Worm (Caenorhabditis elegans) whole organism, L4 larva: ENCODE results near the gene AH9.6.

ENCODE experiments used
- F37D6.2 ChIP-seq: sonication (generic microtip); optimal IDR thresholded peaks from 2 replicates; lab custom pipeline; 2016; ENCODE audit warnings: mild to moderate bottlenecking, missing genetic modification characterization, missing compliant biosample characterization
- aha-1 ChIP-seq: fragments of 150-350 bp; peaks from one replicate; lab custom pipeline; 2014; ENCODE audit warnings: missing biosample characterization, missing genetic modification characterization
- ceh-20 ChIP-seq: fragments of 200-800 bp; sonication (Bioruptor generic); IDR thresholded peaks from 2 replicates; pipeline ENCODE4 v1.3.6; 2022; ENCODE audit warnings: missing genetic modification reagents, missing genetic modification characterization, missing compliant biosample characterization
- ceh-28 ChIP-seq: fragments of 150-350 bp; optimal IDR thresholded peaks from 2 replicates; lab custom pipeline; 2014; ENCODE audit warnings: missing biosample characterization, missing genetic modification reagents, missing genetic modification characterization
- ceh-32 ChIP-seq: sonication (generic microtip); optimal IDR thresholded peaks from 2 replicates; lab custom pipeline; 2016; ENCODE audit warnings: mild to moderate bottlenecking, missing genetic modification characterization, missing compliant biosample characterization; ENCODE audit not compliant: poor library complexity
- ctbp-1 ChIP-seq: fragments of 200-800 bp; sonication (Bioruptor generic); IDR thresholded peaks from 2 replicates; pipeline ENCODE4 v1.3.6; 2022; ENCODE audit warnings: missing genetic modification reagents, missing genetic modification characterization, missing compliant biosample characterization
- daf-16 ChIP-seq, 3 experiments: sonication (generic microtip); optimal IDR thresholded peaks; 2 replicates each; lab custom pipeline; 2016 to 2017; ENCODE audit warnings: missing genetic modification characterization in 3 of 3, missing genetic modification reagents in 3 of 3, mild to moderate bottlenecking in 2 of 3, missing compliant biosample characterization in 2 of 3, missing biosample characterization in 1 of 3, moderate library complexity in 1 of 3
- dmd-6 ChIP-seq: fragments of 200-800 bp; sonication (Bioruptor generic); IDR thresholded peaks from 2 replicates; pipeline ENCODE4 v1.3.6; 2022; ENCODE audit warnings: missing genetic modification reagents, missing genetic modification characterization, missing compliant biosample characterization
- dpl-1 ChIP-seq: fragments of 150-350 bp; optimal IDR thresholded peaks from 2 replicates; lab custom pipeline; 2014; ENCODE audit warnings: missing biosample characterization, missing genetic modification reagents, missing genetic modification characterization
- duxl-1 ChIP-seq: sonication (generic microtip); optimal IDR thresholded peaks from 2 replicates; lab custom pipeline; 2016; ENCODE audit warnings: mild to moderate bottlenecking, missing genetic modification characterization, moderate library complexity, missing compliant biosample characterization; ENCODE audit not compliant: poor library complexity
- dve-1 ChIP-seq: sonication (generic microtip); optimal IDR thresholded peaks from 2 replicates; lab custom pipeline; 2017; ENCODE audit warnings: antibody characterized with exemption, mild to moderate bottlenecking, missing genetic modification characterization, missing compliant biosample characterization; ENCODE audit not compliant: insufficient read depth
- egl-27 ChIP-seq: sonication (generic microtip); optimal IDR thresholded peaks from 3 replicates; lab custom pipeline; 2017; ENCODE audit warnings: missing biosample characterization, missing genetic modification reagents, missing genetic modification characterization
- fkh-10 ChIP-seq: fragments of 150-350 bp; optimal IDR thresholded peaks from 2 replicates; lab custom pipeline; 2014; ENCODE audit warnings: missing biosample characterization, missing genetic modification reagents, missing genetic modification characterization
- hmg-1.1 ChIP-seq: fragments of 200-800 bp; sonication (Bioruptor generic); IDR thresholded peaks from 2 replicates; pipeline ENCODE4 v1.3.6; 2022; ENCODE audit warnings: missing genetic modification reagents, missing genetic modification characterization, missing compliant biosample characterization
- lim-7 ChIP-seq: fragments of 200-800 bp; sonication (Bioruptor generic); IDR thresholded peaks from 2 replicates; pipeline ENCODE4 v1.3.6; 2022; ENCODE audit warnings: missing genetic modification characterization, missing compliant biosample characterization
- lin-1 ChIP-seq: fragments of 200-800 bp; sonication (Bioruptor generic); IDR thresholded peaks from 2 replicates; pipeline ENCODE4 v1.3.6; 2022; ENCODE audit warnings: missing genetic modification reagents, missing genetic modification characterization, missing compliant biosample characterization
- lin-29 ChIP-seq: fragments of 200-800 bp; sonication (Bioruptor generic); IDR thresholded peaks from 2 replicates; pipeline ENCODE4 v1.3.6; 2022; ENCODE audit warnings: missing genetic modification reagents, missing genetic modification characterization, missing compliant biosample characterization
- lin-38 ChIP-seq: fragments of 200-800 bp; sonication (Bioruptor generic); IDR thresholded peaks from 2 replicates; pipeline ENCODE4 v1.3.6; 2022; ENCODE audit warnings: missing genetic modification reagents, missing genetic modification characterization, missing compliant biosample characterization
- lin-39 ChIP-seq: fragments of 150-350 bp; optimal IDR thresholded peaks from 2 replicates; lab custom pipeline; 2014; ENCODE audit warnings: missing biosample characterization, missing genetic modification reagents, missing genetic modification characterization
- lsy-2 ChIP-seq, 2 experiments: fragments of 150-350 bp in 1 of 2; sonication (generic microtip) in 1 of 2; optimal IDR thresholded peaks; 2 replicates each; lab custom pipeline; 2014 to 2017; ENCODE audit warnings: missing biosample characterization in 2 of 2, missing genetic modification characterization in 2 of 2
- mdl-1 ChIP-seq, 2 experiments: fragments of 150-350 bp in 1 of 2; sonication (generic microtip) in 1 of 2; optimal IDR thresholded peaks; 2 replicates each; lab custom pipeline; 2014 to 2017; ENCODE audit warnings: missing biosample characterization in 2 of 2, missing genetic modification characterization in 2 of 2
- mep-1 ChIP-seq: fragments of 150-350 bp; sonication (generic microtip); optimal IDR thresholded peaks from 3 replicates; lab custom pipeline; 2014; ENCODE audit warnings: missing biosample characterization, missing genetic modification characterization
- mes-2 ChIP-seq: sonication (generic microtip); optimal IDR thresholded peaks from 2 replicates; lab custom pipeline; 2016; ENCODE audit warnings: missing genotype, mild to moderate bottlenecking, missing genetic modification characterization, missing compliant biosample characterization; ENCODE audit not compliant: poor library complexity, severe bottlenecking
- mxl-3 ChIP-seq: fragments of 200-800 bp; sonication (Bioruptor generic); optimal IDR thresholded peaks from 2 replicates; lab custom pipeline; 2018; ENCODE audit warnings: mild to moderate bottlenecking, missing genetic modification characterization, missing compliant biosample characterization
- nhr-102 ChIP-seq: sonication (generic microtip); optimal IDR thresholded peaks from 2 replicates; lab custom pipeline; 2016; ENCODE audit warnings: mild to moderate bottlenecking, missing genetic modification characterization, moderate library complexity, missing compliant biosample characterization
- nhr-11 ChIP-seq: fragments of 150-350 bp; optimal IDR thresholded peaks from 2 replicates; lab custom pipeline; 2014; ENCODE audit warnings: missing biosample characterization, missing genetic modification characterization
- nhr-25 ChIP-seq: sonication (generic microtip); optimal IDR thresholded peaks from 2 replicates; lab custom pipeline; 2017; ENCODE audit warnings: missing genetic modification characterization, mild to moderate bottlenecking, missing compliant biosample characterization, antibody characterized with exemption, moderate library complexity, borderline replicate concordance; ENCODE audit not compliant: insufficient read depth
- nhr-28 ChIP-seq: fragments of 150-350 bp; optimal IDR thresholded peaks from 2 replicates; lab custom pipeline; 2014; ENCODE audit warnings: missing biosample characterization, missing genetic modification characterization
- nhr-42 ChIP-seq: fragments of 200-800 bp; sonication (Bioruptor generic); IDR thresholded peaks from 2 replicates; pipeline ENCODE4 v1.3.6; 2022; ENCODE audit warnings: missing genetic modification characterization, missing compliant biosample characterization
- nhr-76 ChIP-seq: fragments of 150-350 bp; optimal IDR thresholded peaks from 2 replicates; lab custom pipeline; 2014; ENCODE audit warnings: missing biosample characterization, missing genetic modification characterization
- nhr-77 ChIP-seq: fragments of 150-350 bp; optimal IDR thresholded peaks from 2 replicates; lab custom pipeline; 2014; ENCODE audit warnings: missing biosample characterization, missing genetic modification characterization
- php-3 ChIP-seq: fragments of 200-800 bp; sonication (Bioruptor generic); IDR thresholded peaks from 2 replicates; pipeline ENCODE4 v1.3.6; 2022; ENCODE audit warnings: missing genetic modification reagents, missing genetic modification characterization, missing compliant biosample characterization
- rbr-2 ChIP-seq: sonication (generic microtip); optimal IDR thresholded peaks from 2 replicates; lab custom pipeline; 2016; ENCODE audit warnings: missing genotype, missing genetic modification characterization, missing compliant biosample characterization
- set-16 ChIP-seq: fragments of 200-800 bp; sonication (Bioruptor generic); IDR thresholded peaks from 2 replicates; pipeline ENCODE4 v1.3.6; 2022; ENCODE audit warnings: missing genetic modification reagents, missing genetic modification characterization, missing compliant biosample characterization
- tag-97 ChIP-seq: fragments of 200-800 bp; sonication (Bioruptor generic); IDR thresholded peaks from 2 replicates; pipeline ENCODE4 v1.3.6; 2022; ENCODE audit warnings: missing genetic modification characterization, missing compliant biosample characterization
- unc-62 ChIP-seq, 3 experiments: fragments of 150-350 bp in 1 of 3; sonication (generic microtip); optimal IDR thresholded peaks in 2 of 3; peaks in 1 of 3; 1 replicate in 1 of 3; 2 replicates in 2 of 3; lab custom pipeline; 2014 to 2017; ENCODE audit warnings: missing biosample characterization in 3 of 3, missing genetic modification characterization in 3 of 3, missing genetic modification reagents in 3 of 3, missing genotype in 1 of 3
- zfp-3 ChIP-seq: fragments of 200-800 bp; sonication (Bioruptor generic); conservative IDR thresholded peaks from 2 replicates; pipeline ENCODE4 v1.3.6; 2022; ENCODE audit warnings: missing genetic modification reagents, missing genetic modification characterization, missing compliant biosample characterization
- zip-11 ChIP-seq: fragments of 200-800 bp; sonication (Bioruptor generic); IDR thresholded peaks from 2 replicates; pipeline ENCODE4 v1.3.6; 2022; ENCODE audit warnings: missing genetic modification characterization, missing compliant biosample characterization
- ztf-7 ChIP-seq: fragments of 150-350 bp; optimal IDR thresholded peaks from 2 replicates; lab custom pipeline; 2014; ENCODE audit warnings: missing biosample characterization, missing genetic modification characterization

AH9.6 gene

ce11 chrX:2304496-2304895, 36.6 kb upstream of the AH9.6 start:
- TF ChIP-seq aha-1 (tag; lab: Kevin White, UChicago) (peak; percentile 96), tag-97 (no peak)

- TF ChIP-seq nhr-28 (tag; lab: Kevin White, UChicago), result no peak
- no peak for TF ChIP-seq dpl-1 (GFP tag; lab: Kevin White, UChicago)
- TF ChIP-seq mdl-1 (tag; optimal IDR thresholded peaks at IDR 0.05; lab: Kevin White, UChicago), result no peak
- TF ChIP-seq nhr-102 (tag; lab: Kevin White, UChicago), result no peak
- no peak for TF ChIP-seq ceh-32 (tag; lab: Kevin White, UChicago)
- peak; percentile 0 for TF ChIP-seq mxl-3 (GFP tag; lab: Kevin White, UChicago)
- no peak for TF ChIP-seq ztf-7
- no peak for TF ChIP-seq lim-7 (GFP tag; lab: Robert Waterston, UW)
These were observed 35.3 kb upstream of the AH9.6 start for ce11 chrX:2303253-2303652.

- TF ChIP-seq lin-39 (tag; lab: Kevin White, UChicago), result no peak
- no peak for TF ChIP-seq mdl-1 (tag; optimal IDR thresholded peaks at IDR 0.05; lab: Kevin White, UChicago)
- no peak for TF ChIP-seq php-3 (GFP tag; lab: Robert Waterston, UW)
- no peak for TF ChIP-seq nhr-42 (GFP tag; lab: Robert Waterston, UW)
- TF ChIP-seq egl-27, result no peak
- no peak for TF ChIP-seq zfp-3 (GFP tag; lab: Robert Waterston, UW)
- no peak for TF ChIP-seq dve-1 (tag; lab: Kevin White, UChicago)
- TF ChIP-seq ceh-20 (GFP tag; lab: Robert Waterston, UW), result no peak
- TF ChIP-seq fkh-10 (GFP tag; lab: Kevin White, UChicago), result no peak
These were observed 34.8 kb upstream of the AH9.6 start, which contains the start of gene hum-6 for ce11 chrX:2302782-2303181. hum-6 (plus strand) TSS chrX:2303082.

ce11 chrX:2301821-2302220, 33.9 kb upstream of the AH9.6 start:
- TF ChIP-seq set-16, result peak; percentile 84
- no peak for TF ChIP-seq rbr-2 (tag; lab: Kevin White, UChicago)

ce11 chrX:2294198-2294800, 26.4 kb upstream of the AH9.6 start, which contains the start of gene T10H10.2:
T10H10.2 (plus strand) TSS chrX:2294750.
- no peak for TF ChIP-seq ceh-28 (tag; lab: Kevin White, UChicago)
- TF ChIP-seq mdl-1 (tag; optimal IDR thresholded peaks at IDR 0.05; lab: Kevin White, UChicago), result no peak
- TF ChIP-seq nhr-102 (tag; lab: Kevin White, UChicago), result no peak
- TF ChIP-seq duxl-1, result no peak
- no peak for TF ChIP-seq lin-1 (GFP tag; lab: Robert Waterston, UW)
- TF ChIP-seq zip-11 (GFP tag; lab: Robert Waterston, UW), result no peak
- no peak for TF ChIP-seq lin-38
- peak in 1 of 2 experiments; percentile 94 for TF ChIP-seq unc-62 (GFP tag; optimal IDR thresholded peaks at IDR 0.05 in 1 of 2; lab: Kevin White, UChicago)
- TF ChIP-seq unc-62 (tag; optimal IDR thresholded peaks at IDR 0.05; lab: Kevin White, UChicago), result no peak

ce11 chrX:2287977-2288387, 20.0 kb upstream of the AH9.6 start:
- peak; percentile 67 for TF ChIP-seq mxl-3 (GFP tag; lab: Kevin White, UChicago)
- TF ChIP-seq nhr-25, result peak; percentile 2
- TF ChIP-seq mep-1 (tag; lab: Kevin White, UChicago), result peak; percentile 41
- TF ChIP-seq nhr-28 (tag; lab: Kevin White, UChicago), result peak; percentile 73
- no peak for TF ChIP-seq lin-29 (GFP tag; lab: Robert Waterston, UW)
- peak in 1 of 2 experiments; percentile 36 for TF ChIP-seq lsy-2 (tag; optimal IDR thresholded peaks at IDR 0.05; lab: Kevin White, UChicago)
- TF ChIP-seq nhr-77 (tag; lab: Kevin White, UChicago), result peak; percentile 31
- peak; percentile 31 for TF ChIP-seq nhr-11 (tag; lab: Kevin White, UChicago)
- peak; percentile 58; the same call in 1 of the 2 replicates for TF ChIP-seq hmg-1.1 (GFP tag; lab: Robert Waterston, UW)
- peak; percentile 57 for TF ChIP-seq dmd-6
- peak; percentile 50 for TF ChIP-seq mes-2
- peak in 1 of 2 experiments; percentile 41 for TF ChIP-seq daf-16 (GFP tag; optimal IDR thresholded peaks at IDR 0.05; lab: Kevin White, UChicago)
- peak; percentile 43 for TF ChIP-seq daf-16 (tag; optimal IDR thresholded peaks at IDR 0.05; lab: Kevin White, UChicago)
- TF ChIP-seq nhr-76, result no peak
- no peak for TF ChIP-seq F37D6.2 (tag; lab: Kevin White, UChicago)
- TF ChIP-seq dve-1 (tag; lab: Kevin White, UChicago), result peak; percentile 51
- no peak for TF ChIP-seq ctbp-1 (GFP tag; lab: Robert Waterston, UW)
